Worm (Caenorhabditis elegans) whole organism, midembryonic: ENCODE data around the gene lst-4.

Experiments used
- T22C8.4 ChIP-seq: fragments of 200-800 bp; sonication (Bioruptor generic); IDR thresholded peaks from 2 replicates; pipeline ENCODE4 v1.3.6; 2022; ENCODE audit warnings: missing genetic modification characterization, missing compliant biosample characterization
- cog-1 ChIP-seq: sonication (generic microtip); optimal IDR thresholded peaks from 2 replicates; lab custom pipeline; 2016; ENCODE audit warnings: missing genetic modification characterization, missing compliant biosample characterization
- flt-1 ChIP-seq: fragments of 200-800 bp; sonication (Bioruptor generic); IDR thresholded peaks from 2 replicates; pipeline ENCODE4 v1.3.6; 2022; ENCODE audit warnings: missing genetic modification characterization, missing compliant biosample characterization
- klf-2 ChIP-seq: fragments of 200-800 bp; sonication (Bioruptor generic); conservative IDR thresholded peaks from 2 replicates; pipeline ENCODE4 v1.3.6; 2022; ENCODE audit warnings: missing genetic modification reagents, missing genetic modification characterization, missing compliant biosample characterization
- med-1 ChIP-seq: sonication (generic microtip); optimal IDR thresholded peaks from 2 replicates; lab custom pipeline; 2017; ENCODE audit warnings: missing genetic modification characterization, mild to moderate bottlenecking, missing compliant biosample characterization, antibody characterized with exemption, missing genetic modification reagents; ENCODE audit not compliant: insufficient read depth
- ref-1 ChIP-seq: fragments of 200-800 bp; sonication (Bioruptor generic); conservative IDR thresholded peaks from 2 replicates; pipeline ENCODE4 v1.3.6; 2022; ENCODE audit warnings: missing genetic modification reagents, missing genetic modification characterization, missing compliant biosample characterization
- tab-1 ChIP-seq: fragments of 200-800 bp; sonication (Bioruptor generic); IDR thresholded peaks from 2 replicates; pipeline ENCODE4 v1.3.6; 2022; ENCODE audit warnings: missing genetic modification characterization, missing compliant biosample characterization
- ztf-23 ChIP-seq: fragments of 200-800 bp; sonication (Bioruptor generic); IDR thresholded peaks from 2 replicates; pipeline ENCODE4 v1.3.6; 2022; ENCODE audit warnings: missing genetic modification reagents, missing genetic modification characterization, missing compliant biosample characterization
- ztf-29 ChIP-seq: fragments of 200-800 bp; sonication (Bioruptor generic); IDR thresholded peaks from 2 replicates; pipeline ENCODE4 v1.3.6; 2022; ENCODE audit warnings: missing genetic modification reagents, missing genetic modification characterization, missing compliant biosample characterization

ce11 chrIV:14046777-14047176 is 22.9 kb downstream of the lst-4 start:
- TF ChIP-seq flt-1 (0 out of 2 replicates have a peak, but pooled peaks have one; percentile 46), ztf-23 (GFP tag; lab: Robert Waterston, UW) (no peak), cog-1 (tag; lab: Kevin White, UChicago) (no peak), klf-2 (GFP tag; lab: Robert Waterston, UW) (no peak), ref-1 (no peak), med-1 (GFP tag; lab: Kevin White, UChicago) (no peak), T22C8.4 (GFP tag; lab: Robert Waterston, UW) (no peak), tab-1 (GFP tag; lab: Robert Waterston, UW) (no peak), ztf-29 (GFP tag; lab: Robert Waterston, UW) (no peak)
